Fruit fly (Drosophila melanogaster) whole organism, prepupa: ENCODE results near the gene CG6059.

Experiments used
- Blimp-1 ChIP-seq: fragments of 200-800 bp; sonication (Bioruptor generic); optimal IDR thresholded peaks from 3 replicates; lab custom pipeline; 2017; ENCODE audit warnings: missing biosample characterization, missing genetic modification characterization, mild to moderate bottlenecking, moderate library complexity, missing genetic modification reagents
- CG10631 ChIP-seq: fragments of 200-800 bp; sonication (Bioruptor generic); optimal IDR thresholded peaks from 2 replicates; lab custom pipeline; 2016; ENCODE audit warnings: missing biosample characterization, missing genetic modification characterization
- CG11762 ChIP-seq: fragments of 200-800 bp; sonication (Bioruptor generic); optimal IDR thresholded peaks from 3 replicates; lab custom pipeline; 2016; ENCODE audit warnings: missing biosample characterization, missing genetic modification characterization; ENCODE audit not compliant: insufficient read depth
- CG11902 ChIP-seq: fragments of 200-800 bp; sonication (Bioruptor generic); optimal IDR thresholded peaks from 3 replicates; lab custom pipeline; 2016; ENCODE audit warnings: missing biosample characterization, missing genetic modification characterization
- CG15336 ChIP-seq: fragments of 200-800 bp; sonication (Bioruptor generic); IDR thresholded peaks from 2 replicates; pipeline ENCODE4 v1.3.6; 2022; ENCODE audit warnings: missing biosample characterization, missing genetic modification characterization
- CG16779 ChIP-seq: fragments of 200-800 bp; sonication (Bioruptor generic); optimal IDR thresholded peaks from 3 replicates; lab custom pipeline; 2017; ENCODE audit warnings: missing biosample characterization, mild to moderate bottlenecking, missing genetic modification characterization
- CG3032 ChIP-seq: fragments of 200-800 bp; optimal IDR thresholded peaks from 2 replicates; lab custom pipeline; 2019; ENCODE audit warnings: missing biosample characterization, mild to moderate bottlenecking, missing genetic modification characterization, moderate library complexity
- CG34406 ChIP-seq: fragments of 200-800 bp; sonication (Bioruptor generic); optimal IDR thresholded peaks from 3 replicates; lab custom pipeline; 2016; ENCODE audit warnings: missing biosample characterization, missing genetic modification characterization
- CG3919 ChIP-seq: fragments of 200-800 bp; sonication (Bioruptor generic); optimal IDR thresholded peaks from 3 replicates; lab custom pipeline; 2016; ENCODE audit warnings: missing biosample characterization, missing genetic modification characterization
- CG4318 ChIP-seq: fragments of 200-800 bp; sonication (Bioruptor generic); optimal IDR thresholded peaks from 3 replicates; lab custom pipeline; 2017; ENCODE audit warnings: missing biosample characterization, mild to moderate bottlenecking, missing genetic modification characterization
- CG6792 ChIP-seq: fragments of 200-800 bp; sonication (Bioruptor generic); optimal IDR thresholded peaks from 3 replicates; lab custom pipeline; 2016; ENCODE audit warnings: missing biosample characterization, missing genetic modification characterization
- CG6854 ChIP-seq: fragments of 200-800 bp; sonication (Bioruptor generic); optimal IDR thresholded peaks from 2 replicates; lab custom pipeline; 2017; ENCODE audit warnings: missing biosample characterization, mild to moderate bottlenecking, missing genetic modification characterization
- CG7368 ChIP-seq: fragments of 200-800 bp; sonication (Bioruptor generic); optimal IDR thresholded peaks from 3 replicates; lab custom pipeline; 2016; ENCODE audit warnings: missing biosample characterization, missing genetic modification characterization
- CG8319 ChIP-seq: fragments of 200-800 bp; sonication (Bioruptor generic); optimal IDR thresholded peaks from 3 replicates; lab custom pipeline; 2016; ENCODE audit warnings: missing biosample characterization, missing genetic modification characterization
- CG8632 ChIP-seq: fragments of 200-800 bp; sonication (Bioruptor generic); optimal IDR thresholded peaks from 3 replicates; lab custom pipeline; 2016; ENCODE audit warnings: missing biosample characterization, missing genetic modification characterization
- CG9139 ChIP-seq: fragments of 200-800 bp; sonication (Bioruptor generic); optimal IDR thresholded peaks from 3 replicates; lab custom pipeline; 2017; ENCODE audit warnings: missing biosample characterization, mild to moderate bottlenecking, missing genetic modification characterization
- Eip78C ChIP-seq: fragments of 200-800 bp; sonication (Bioruptor generic); peaks from one replicate; lab custom pipeline; 2016; ENCODE audit warnings: missing biosample characterization, missing genetic modification characterization
- Eip93F ChIP-seq: fragments of 200-800 bp; sonication (Bioruptor generic); optimal IDR thresholded peaks from 2 replicates; lab custom pipeline; 2016; ENCODE audit warnings: missing biosample characterization, mild to moderate bottlenecking, missing genetic modification characterization
- Hr39 ChIP-seq: fragments of 200-800 bp; sonication (Bioruptor generic); optimal IDR thresholded peaks from 2 replicates; lab custom pipeline; 2016; ENCODE audit warnings: missing biosample characterization, missing genetic modification characterization
- Lpt ChIP-seq: fragments of 200-800 bp; sonication (Bioruptor generic); optimal IDR thresholded peaks from 3 replicates; lab custom pipeline; 2016; ENCODE audit warnings: missing biosample characterization, missing genetic modification characterization
- Met ChIP-seq: fragments of 200-800 bp; sonication (Bioruptor generic); optimal IDR thresholded peaks from 3 replicates; lab custom pipeline; 2016; ENCODE audit warnings: missing biosample characterization, missing genetic modification characterization
- OdsH ChIP-seq: fragments of 200-800 bp; sonication (Bioruptor generic); optimal IDR thresholded peaks from 3 replicates; lab custom pipeline; 2016; ENCODE audit warnings: missing biosample characterization, missing genetic modification characterization
- Smox ChIP-seq: fragments of 200-800 bp; sonication (Bioruptor generic); optimal IDR thresholded peaks from 3 replicates; lab custom pipeline; 2016; ENCODE audit warnings: missing biosample characterization, missing genetic modification characterization
- Sox14 ChIP-seq: fragments of 200-800 bp; sonication (Bioruptor generic); optimal IDR thresholded peaks from 3 replicates; lab custom pipeline; 2016; ENCODE audit warnings: missing biosample characterization, missing genetic modification characterization
- achi ChIP-seq: fragments of 200-800 bp; sonication (Bioruptor generic); optimal IDR thresholded peaks from 3 replicates; lab custom pipeline; 2016; ENCODE audit warnings: missing biosample characterization, missing genetic modification characterization
- acj6 ChIP-seq: fragments of 200-800 bp; sonication (Bioruptor generic); optimal IDR thresholded peaks from 3 replicates; lab custom pipeline; 2016; ENCODE audit warnings: missing biosample characterization, missing genetic modification characterization
- dac ChIP-seq: fragments of 200-800 bp; sonication (Bioruptor generic); optimal IDR thresholded peaks from 2 replicates; lab custom pipeline; 2017; ENCODE audit warnings: missing biosample characterization, mild to moderate bottlenecking, missing genetic modification characterization
- dsx ChIP-seq: fragments of 200-800 bp; optimal IDR thresholded peaks from 3 replicates; lab custom pipeline; 2019; ENCODE audit warnings: missing biosample characterization, mild to moderate bottlenecking, missing genetic modification characterization, moderate library complexity; ENCODE audit not compliant: poor library complexity, severe bottlenecking
- eg ChIP-seq: fragments of 200-800 bp; sonication (Bioruptor generic); IDR thresholded peaks from 3 replicates; pipeline ENCODE4 v1.3.6; 2022; ENCODE audit warnings: missing biosample characterization, missing genetic modification characterization
- fd85E ChIP-seq: fragments of 200-800 bp; sonication (Bioruptor generic); optimal IDR thresholded peaks from 3 replicates; lab custom pipeline; 2016; ENCODE audit warnings: missing biosample characterization, missing genetic modification characterization
- fkh ChIP-seq: fragments of 200-800 bp; sonication (Bioruptor generic); optimal IDR thresholded peaks from 3 replicates; lab custom pipeline; 2017; ENCODE audit warnings: missing biosample characterization, mild to moderate bottlenecking, missing genetic modification characterization, moderate library complexity
- salr ChIP-seq, 2 experiments: fragments of 200-800 bp; sonication (Bioruptor generic); optimal IDR thresholded peaks; 3 replicates each; lab custom pipeline; 2016 to 2018; ENCODE audit warnings: missing biosample characterization in 2 of 2, missing genetic modification characterization in 2 of 2, mild to moderate bottlenecking in 1 of 2
- spab ChIP-seq: fragments of 200-800 bp; sonication (Bioruptor generic); optimal IDR thresholded peaks from 2 replicates; lab custom pipeline; 2017; ENCODE audit warnings: missing biosample characterization, mild to moderate bottlenecking, missing genetic modification characterization, missing genetic modification reagents
- ss ChIP-seq, 2 experiments: fragments of 200-800 bp; sonication (Bioruptor generic); optimal IDR thresholded peaks; 2 replicates in 1 of 2; 3 replicates in 1 of 2; lab custom pipeline; 2017 to 2018; ENCODE audit warnings: mild to moderate bottlenecking in 2 of 2, missing biosample characterization in 2 of 2, missing genetic modification characterization in 2 of 2, moderate library complexity in 1 of 2
- topi ChIP-seq: fragments of 200-800 bp; sonication (Bioruptor generic); optimal IDR thresholded peaks from 3 replicates; lab custom pipeline; 2016; ENCODE audit warnings: missing biosample characterization, missing genetic modification characterization
- vri ChIP-seq: fragments of 200-800 bp; sonication (Bioruptor generic); optimal IDR thresholded peaks from 3 replicates; lab custom pipeline; 2016; ENCODE audit warnings: missing biosample characterization, mild to moderate bottlenecking, missing genetic modification characterization

CG6059 gene

dm6 chr3R:27139963-27140362 is 15.5 kb upstream of the CG6059 start (continued):
- TF ChIP-seq CG16779: peak; percentile 3
- TF ChIP-seq Sox14 (GFP tag; lab: Kevin White, UChicago): peak; percentile 85
- peak; percentile 60 for TF ChIP-seq CG8319
- TF ChIP-seq Lpt (GFP tag; lab: Kevin White, UChicago): no peak
- TF ChIP-seq CG8632 (GFP tag; lab: Kevin White, UChicago): peak; percentile 60
- TF ChIP-seq Eip78C (GFP tag; lab: Kevin White, UChicago): peak; percentile 92
- no peak for TF ChIP-seq dac (GFP tag; lab: Kevin White, UChicago)
- TF ChIP-seq achi: peak; percentile 59
- TF ChIP-seq, all 60 proteins: peak for 51

DNA sequence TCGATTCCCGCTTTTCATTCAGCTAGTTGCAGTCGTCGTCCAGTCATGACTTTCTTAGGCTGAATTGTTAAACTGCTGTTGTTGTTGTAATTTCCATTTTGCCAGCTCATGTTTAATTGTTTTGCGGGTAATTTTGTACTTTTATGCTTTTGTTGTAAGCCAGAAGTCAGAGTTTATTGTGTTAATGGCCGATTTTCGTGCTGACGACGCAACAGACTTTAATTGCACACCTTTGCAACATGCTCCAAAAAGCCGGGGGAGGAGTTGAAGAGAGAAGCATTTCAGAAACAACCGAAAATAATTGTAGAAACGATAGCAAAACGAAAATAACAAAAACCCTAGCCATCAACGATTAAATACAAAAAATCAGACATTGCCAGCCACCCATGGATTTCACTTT is 14.2 kb upstream of the CG6059 start:
- TF ChIP-seq Hr39 (no peak), CG3032 (tag; lab: Kevin White, UChicago) (no peak), CG34406 (GFP tag; lab: Kevin White, UChicago) (no peak), vri (no peak), Eip93F (GFP tag; lab: Kevin White, UChicago) (no peak), CG8319 (no peak), ss (GFP tag; optimal IDR thresholded peaks at IDR 0.05; lab: Kevin White, UChicago) (no peak), CG10631 (GFP tag; lab: Kevin White, UChicago) (no peak), CG9139 (GFP tag; lab: Kevin White, UChicago) (no peak), CG7368 (GFP tag; lab: Kevin White, UChicago) (no peak), topi (GFP tag; lab: Kevin White, UChicago) (no peak), CG16779 (no peak), CG3919 (GFP tag; lab: Kevin White, UChicago) (no peak), CG4318 (GFP tag; lab: Kevin White, UChicago) (no peak), Blimp-1 (GFP tag; lab: Kevin White, UChicago) (no peak), acj6 (no peak), salr (GFP tag; optimal IDR thresholded peaks at IDR 0.05; lab: Kevin White, UChicago) (no peak), spab (GFP tag; lab: Kevin White, UChicago) (no peak), CG15336 (GFP tag; lab: Robert Waterston, UW) (no peak), CG11902 (GFP tag; lab: Kevin White, UChicago) (no peak)

- TF ChIP-seq CG6854 (GFP tag; lab: Kevin White, UChicago) (peak; percentile 24), Met (GFP tag; lab: Kevin White, UChicago) (no peak), eg (peak; percentile 13; the same call in 1 of the 3 replicates), dsx (peak; percentile 90), Smox (no peak), Eip78C (GFP tag; lab: Kevin White, UChicago) (peak; percentile 30), fd85E (GFP tag; lab: Kevin White, UChicago) (no peak), CG6792 (no peak), CG11762 (GFP tag; lab: Kevin White, UChicago) (no peak), CG15336 (GFP tag; lab: Robert Waterston, UW) (peak; percentile 31; the same call in 1 of the 2 replicates), OdsH (GFP tag; lab: Kevin White, UChicago) (no peak), fkh (GFP tag; lab: Kevin White, UChicago) (peak; percentile 87)
- TF ChIP-seq, all 60 proteins: peak for 6
Measured at dm6 chr3R:27137914-27138323, 13.4 kb upstream of the CG6059 start.
